Fruit fly (Drosophila melanogaster) whole organism, embryonic: ENCODE data around the gene DCP2.

Experiments used
- Bteb2 ChIP-seq: fragments of 200-800 bp; sonication (Bioruptor generic); optimal IDR thresholded peaks from 2 replicates; lab custom pipeline; 2016; ENCODE audit warnings: missing biosample characterization, missing genetic modification characterization
- CG10267 ChIP-seq: fragments of 200-800 bp; sonication (Bioruptor generic); optimal IDR thresholded peaks from 2 replicates; lab custom pipeline; 2018; ENCODE audit warnings: missing biosample characterization, mild to moderate bottlenecking, missing genetic modification characterization, moderate library complexity
- CG10274 ChIP-seq: fragments of 200-800 bp; sonication (Bioruptor generic); optimal IDR thresholded peaks from 3 replicates; lab custom pipeline; 2017; ENCODE audit warnings: missing biosample characterization, mild to moderate bottlenecking, missing genetic modification characterization
- CG10366 ChIP-seq: fragments of 200-800 bp; sonication (Bioruptor generic); IDR thresholded peaks from 2 replicates; pipeline ENCODE4 v1.3.6; 2022; ENCODE audit warnings: missing biosample characterization, missing genetic modification characterization
- CG12391 ChIP-seq: fragments of 200-800 bp; sonication (Bioruptor generic); optimal IDR thresholded peaks from 3 replicates; lab custom pipeline; 2018; ENCODE audit warnings: missing biosample characterization, mild to moderate bottlenecking, missing genetic modification characterization, moderate library complexity
- CG12769 ChIP-seq: fragments of 200-800 bp; sonication (Bioruptor generic); optimal IDR thresholded peaks from 2 replicates; lab custom pipeline; 2019; ENCODE audit warnings: missing biosample characterization, mild to moderate bottlenecking, missing genetic modification characterization, moderate library complexity
- CG14667 ChIP-seq: fragments of 200-800 bp; sonication (Bioruptor generic); IDR thresholded peaks from 2 replicates; pipeline ENCODE4 v1.3.6; 2022; ENCODE audit warnings: missing biosample characterization, missing genetic modification characterization
- CG16863 ChIP-seq: fragments of 200-800 bp; sonication (Bioruptor generic); optimal IDR thresholded peaks from 3 replicates; lab custom pipeline; 2016; ENCODE audit warnings: missing biosample characterization, missing genetic modification characterization
- CG17361 ChIP-seq: fragments of 200-800 bp; sonication (Bioruptor generic); IDR thresholded peaks from 3 replicates; pipeline ENCODE4 v1.3.6; 2022; ENCODE audit warnings: missing biosample characterization, missing genetic modification characterization
- CG2129 ChIP-seq: fragments of 200-800 bp; sonication (Bioruptor generic); IDR thresholded peaks from 2 replicates; pipeline ENCODE4 v1.3.6; 2022; ENCODE audit warnings: missing biosample characterization, missing genetic modification characterization; ENCODE audit not compliant: partially characterized antibody
- CG2199 ChIP-seq: fragments of 200-800 bp; sonication (Bioruptor generic); IDR thresholded peaks from 3 replicates; pipeline ENCODE4 v1.3.6; 2022; ENCODE audit warnings: missing biosample characterization, missing genetic modification characterization
- CG2712 ChIP-seq: fragments of 200-800 bp; optimal IDR thresholded peaks from 3 replicates; lab custom pipeline; 2019; ENCODE audit warnings: missing biosample characterization, mild to moderate bottlenecking, missing genetic modification characterization, moderate library complexity
- CG31441 ChIP-seq: fragments of 200-800 bp; sonication (Bioruptor generic); IDR thresholded peaks from 2 replicates; pipeline ENCODE4 v1.3.6; 2022; ENCODE audit warnings: missing biosample characterization, missing genetic modification characterization
- CG34422 ChIP-seq: fragments of 200-800 bp; sonication (Bioruptor generic); IDR thresholded peaks from 3 replicates; pipeline ENCODE4 v1.3.6; 2022; ENCODE audit warnings: missing biosample characterization, missing genetic modification characterization
- CG4730 ChIP-seq: fragments of 200-800 bp; sonication (Bioruptor generic); IDR thresholded peaks from 2 replicates; pipeline ENCODE4 v1.3.6; 2022; ENCODE audit warnings: missing biosample characterization, missing genetic modification characterization
- CG4820 ChIP-seq: fragments of 200-800 bp; sonication (Bioruptor generic); optimal IDR thresholded peaks from 3 replicates; lab custom pipeline; 2016; ENCODE audit warnings: missing biosample characterization, missing genetic modification characterization
- CG6272 ChIP-seq: fragments of 200-800 bp; sonication (Bioruptor generic); IDR thresholded peaks from 2 replicates; pipeline ENCODE4 v1.3.6; 2022; ENCODE audit warnings: missing biosample characterization, missing genetic modification characterization
- CG6654 ChIP-seq: fragments of 200-800 bp; sonication (Bioruptor generic); optimal IDR thresholded peaks from 2 replicates; lab custom pipeline; 2017; ENCODE audit warnings: missing biosample characterization, mild to moderate bottlenecking, missing genetic modification characterization
- CG8281 ChIP-seq: fragments of 200-800 bp; sonication (Bioruptor generic); optimal IDR thresholded peaks from 2 replicates; lab custom pipeline; 2018; ENCODE audit warnings: missing biosample characterization, mild to moderate bottlenecking, missing genetic modification characterization, moderate library complexity
- CG8290 ChIP-seq, 3 experiments: fragments of 200-800 bp; sonication (Bioruptor generic); optimal IDR thresholded peaks; 2 replicates each; lab custom pipeline; 2016 to 2019; ENCODE audit warnings: missing biosample characterization in 3 of 3, missing genetic modification characterization in 3 of 3, mild to moderate bottlenecking in 2 of 3, moderate library complexity in 1 of 3
- CG8765 ChIP-seq: fragments of 200-800 bp; sonication (Bioruptor generic); IDR thresholded peaks from 2 replicates; pipeline ENCODE4 v1.3.6; 2022; ENCODE audit warnings: missing biosample characterization, missing genetic modification characterization
- CHES-1-like ChIP-seq: fragments of 200-800 bp; sonication (Bioruptor generic); optimal IDR thresholded peaks from 2 replicates; lab custom pipeline; 2016; ENCODE audit warnings: missing biosample characterization, missing genetic modification characterization
- CrebB ChIP-seq: fragments of 200-800 bp; sonication (Bioruptor generic); optimal IDR thresholded peaks from 3 replicates; lab custom pipeline; 2018; ENCODE audit warnings: missing biosample characterization, mild to moderate bottlenecking, missing genetic modification characterization
- Dek ChIP-seq: fragments of 200-800 bp; sonication (Bioruptor generic); optimal IDR thresholded peaks from 3 replicates; lab custom pipeline; 2019; ENCODE audit warnings: missing biosample characterization, mild to moderate bottlenecking, missing genetic modification characterization, moderate library complexity
- Dll ChIP-seq: fragments of 200-800 bp; sonication (Bioruptor generic); IDR thresholded peaks from 4 replicates; pipeline ENCODE4 v1.3.6; 2022; ENCODE audit warnings: missing biosample characterization, missing genetic modification characterization; ENCODE audit not compliant: partially characterized antibody
- Ets97D ChIP-seq: fragments of 200-800 bp; sonication (Bioruptor generic); optimal IDR thresholded peaks from 3 replicates; lab custom pipeline; 2016; ENCODE audit warnings: missing biosample characterization, missing genetic modification characterization
- Fer3 ChIP-seq: fragments of 200-800 bp; sonication (Bioruptor generic); optimal IDR thresholded peaks from 2 replicates; lab custom pipeline; 2018; ENCODE audit warnings: missing biosample characterization, mild to moderate bottlenecking, missing genetic modification characterization, moderate library complexity
- Xbp1 ChIP-seq: fragments of 200-800 bp; sonication (Bioruptor generic); optimal IDR thresholded peaks from 3 replicates; lab custom pipeline; 2016; ENCODE audit warnings: missing biosample characterization, mild to moderate bottlenecking, missing genetic modification characterization
- amos ChIP-seq: fragments of 200-800 bp; sonication (Bioruptor generic); IDR thresholded peaks from 2 replicates; pipeline ENCODE4 v1.3.6; 2022; ENCODE audit warnings: missing biosample characterization, missing genetic modification characterization; ENCODE audit not compliant: partially characterized antibody
- ase ChIP-seq: fragments of 200-800 bp; sonication (Bioruptor generic); IDR thresholded peaks from 3 replicates; pipeline ENCODE4 v1.3.6; 2022; ENCODE audit warnings: missing biosample characterization, missing genetic modification characterization
- cg ChIP-seq: fragments of 200-800 bp; sonication (Bioruptor generic); optimal IDR thresholded peaks from 3 replicates; lab custom pipeline; 2019; ENCODE audit warnings: missing biosample characterization, mild to moderate bottlenecking, missing genetic modification characterization, moderate library complexity
- da ChIP-seq: fragments of 200-800 bp; sonication (Bioruptor generic); optimal IDR thresholded peaks from 2 replicates; lab custom pipeline; 2016; ENCODE audit warnings: missing biosample characterization, missing genetic modification characterization
- dan ChIP-seq: fragments of 200-800 bp; sonication (Bioruptor generic); IDR thresholded peaks from 2 replicates; pipeline ENCODE4 v1.3.6; 2022; ENCODE audit warnings: missing biosample characterization, missing genetic modification characterization
- ftz-f1 ChIP-seq: fragments of 200-800 bp; sonication (Bioruptor generic); optimal IDR thresholded peaks from 2 replicates; lab custom pipeline; 2016; ENCODE audit warnings: missing biosample characterization, missing genetic modification characterization
- gem ChIP-seq: fragments of 200-800 bp; sonication (Bioruptor generic); optimal IDR thresholded peaks from 2 replicates; lab custom pipeline; 2019; ENCODE audit warnings: missing biosample characterization, mild to moderate bottlenecking, missing genetic modification characterization, moderate library complexity
- grau ChIP-seq: fragments of 200-800 bp; optimal IDR thresholded peaks from 3 replicates; lab custom pipeline; 2019; ENCODE audit warnings: missing biosample characterization, mild to moderate bottlenecking, missing genetic modification characterization, moderate library complexity
- grn ChIP-seq: fragments of 200-800 bp; sonication (Bioruptor generic); optimal IDR thresholded peaks from 3 replicates; lab custom pipeline; 2017; ENCODE audit warnings: missing biosample characterization, missing genetic modification characterization
- h ChIP-seq: fragments of >200 bp; optimal IDR thresholded peaks from 2 replicates; lab custom pipeline; 2017
- lab ChIP-seq: fragments of 200-800 bp; sonication (Bioruptor generic); optimal IDR thresholded peaks from 3 replicates; lab custom pipeline; 2017; ENCODE audit warnings: missing biosample characterization, missing genetic modification characterization, mild to moderate bottlenecking, moderate library complexity, missing genetic modification reagents
- lola ChIP-seq, 3 experiments: fragments of >200 bp in 2 of 3; fragments of 200-800 bp in 1 of 3; sonication (Bioruptor generic) in 1 of 3; optimal IDR thresholded peaks; 2 replicates each; lab custom pipeline; 2017 to 2019; ENCODE audit warnings: missing biosample characterization in 3 of 3, missing genetic modification characterization in 3 of 3, mild to moderate bottlenecking in 1 of 3, moderate library complexity in 1 of 3
- pfk ChIP-seq: fragments of 200-800 bp; sonication (Bioruptor generic); optimal IDR thresholded peaks from 2 replicates; lab custom pipeline; 2018; ENCODE audit warnings: missing biosample characterization, mild to moderate bottlenecking, missing genetic modification characterization, moderate library complexity
- phol ChIP-seq: fragments of 200-800 bp; sonication (Bioruptor generic); optimal IDR thresholded peaks from 3 replicates; lab custom pipeline; 2018; ENCODE audit warnings: missing biosample characterization, mild to moderate bottlenecking, missing genetic modification characterization, moderate library complexity
- sens ChIP-seq: fragments of 200-800 bp; sonication (Bioruptor generic); peaks from one replicate; lab custom pipeline; 2016; ENCODE audit warnings: missing biosample characterization, missing genetic modification characterization
- sna ChIP-seq: fragments of 200-800 bp; sonication (Bioruptor generic); IDR thresholded peaks from 2 replicates; pipeline ENCODE4 v1.3.6; 2022; ENCODE audit warnings: missing biosample characterization, missing genetic modification characterization; ENCODE audit not compliant: partially characterized antibody
- tio ChIP-seq: fragments of 200-800 bp; sonication (Bioruptor generic); optimal IDR thresholded peaks from 2 replicates; lab custom pipeline; 2017; ENCODE audit warnings: missing biosample characterization, missing genetic modification characterization, inconsistent platforms
- trem ChIP-seq: fragments of 200-800 bp; optimal IDR thresholded peaks from 3 replicates; lab custom pipeline; 2019; ENCODE audit warnings: missing biosample characterization, mild to moderate bottlenecking, missing genetic modification characterization, moderate library complexity
- wdn ChIP-seq: fragments of 200-800 bp; sonication (Bioruptor generic); IDR thresholded peaks from 2 replicates; pipeline ENCODE4 v1.3.6; 2022; ENCODE audit warnings: missing biosample characterization, missing genetic modification characterization
- yki ChIP-seq: fragments of >200 bp; optimal IDR thresholded peaks from 3 replicates; lab custom pipeline; 2018

Gene DCP2

dm6 chr3L:15844577-15844976, 18.4 kb upstream of the DCP2 start (continued):
- TF ChIP-seq grn (GFP tag; lab: Kevin White, UChicago): no peak
- TF ChIP-seq CrebB (tag; lab: Kevin White, UChicago): no peak
- peak; percentile 39 for TF ChIP-seq phol (tag; lab: Kevin White, UChicago)
- no peak for TF ChIP-seq CG2199 (GFP tag; lab: Robert Waterston, UW)
- peak; percentile 27; the same call in 1 of the 2 replicates for TF ChIP-seq CG31441 (GFP tag; lab: Robert Waterston, UW)
- TF ChIP-seq CG16863 (GFP tag; lab: Kevin White, UChicago): no peak
- TF ChIP-seq grau (tag; lab: Kevin White, UChicago): peak; percentile 25
- peak; percentile 24 for TF ChIP-seq CG12391 (tag; lab: Kevin White, UChicago)
- TF ChIP-seq amos (GFP tag; lab: Robert Waterston, UW): no peak
- no peak for TF ChIP-seq wdn (GFP tag; lab: Robert Waterston, UW)
- TF ChIP-seq tio (GFP tag; lab: Kevin White, UChicago): peak; percentile 17
- peak; percentile 22 for TF ChIP-seq CG10267 (tag; lab: Kevin White, UChicago)

- no peak for TF ChIP-seq CG12769 (tag; lab: Kevin White, UChicago)
- peak; percentile 16; the same call in 1 of the 2 replicates for TF ChIP-seq CG8765 (GFP tag; lab: Robert Waterston, UW)
- TF ChIP-seq Bteb2: no peak
- TF ChIP-seq sens (GFP tag; lab: Kevin White, UChicago): peak; percentile 35
These were observed 17.7 kb upstream of the DCP2 start, which contains the start of gene meru for dm6 chr3L:15843962-15844361. Gene meru (minus strand): TSS chr3L:15844062.

- TF ChIP-seq CG10366 (no peak), pfk (GFP tag; lab: Kevin White, UChicago) (no peak), CG4820 (GFP tag; lab: Kevin White, UChicago) (no peak), Xbp1 (GFP tag; lab: Kevin White, UChicago) (peak; percentile 8), ase (no peak), lola (GFP tag; optimal IDR thresholded peaks at IDR 0.05; lab: Kevin White, UChicago) (no peak), sna (GFP tag; lab: Robert Waterston, UW) (no peak), cg (GFP tag; lab: Kevin White, UChicago) (no peak), CG4730 (GFP tag; lab: Robert Waterston, UW) (no peak), CG6272 (GFP tag; lab: Robert Waterston, UW) (no peak), h (lab: Kevin White, UChicago) (no peak), CG10274 (no peak), gem (tag; lab: Kevin White, UChicago) (peak; percentile 13), CG10267 (tag; lab: Kevin White, UChicago) (peak; percentile 58), CG2712 (peak; percentile 42), CHES-1-like (peak; percentile 48), Ets97D (peak; percentile 77), ftz-f1 (GFP tag; lab: Kevin White, UChicago) (no peak), CG17361 (peak; percentile 32; the same call in 1 of the 3 replicates), Fer3 (tag; lab: Kevin White, UChicago) (no peak), trem (tag; lab: Kevin White, UChicago) (peak; percentile 73), CG8290 (GFP tag; optimal IDR thresholded peaks at IDR 0.05; lab: Kevin White, UChicago) (peak; percentile 48), CG8290 (tag; optimal IDR thresholded peaks at IDR 0.05; lab: Kevin White, UChicago) (peak in 1 of 2 experiments; percentile 71), CG2129 (no peak), dan (no peak), yki (lab: Kevin White, UChicago) (no peak), Dll (GFP tag; lab: Robert Waterston, UW) (no peak), CG6654 (GFP tag; lab: Kevin White, UChicago) (no peak), CG14667 (GFP tag; lab: Robert Waterston, UW) (no peak), Dek (no peak), CG34422 (GFP tag; lab: Robert Waterston, UW) (no peak), CG8281 (tag; lab: Kevin White, UChicago) (no peak), da (GFP tag; lab: Kevin White, UChicago) (no peak), CG8765 (GFP tag; lab: Robert Waterston, UW) (no peak), lab (GFP tag; lab: Kevin White, UChicago) (no peak)
These were observed 11.0 kb upstream of the DCP2 start, which contains the start of gene CG15715 for dm6 chr3L:15837209-15837608. Gene CG15715 (minus strand): TSS chr3L:15837482.
